Fruit fly (Drosophila melanogaster) whole organism, embryonic: ENCODE results near the gene sol.

Source experiments
- ATbp ChIP-seq: fragments of 200-800 bp; sonication (Bioruptor generic); optimal IDR thresholded peaks from 2 replicates; lab custom pipeline; 2017; ENCODE audit warnings: missing biosample characterization, mild to moderate bottlenecking, missing genetic modification characterization, missing genetic modification reagents
- BEAF-32 ChIP-seq: fragments of 200-800 bp; sonication (Bioruptor generic); optimal IDR thresholded peaks from 3 replicates; lab custom pipeline; 2017; ENCODE audit warnings: missing biosample characterization, missing genetic modification characterization, mild to moderate bottlenecking, moderate library complexity, missing genetic modification reagents
- Bgb ChIP-seq: fragments of 200-800 bp; sonication (Bioruptor generic); IDR thresholded peaks from 2 replicates; pipeline ENCODE4 v1.3.6; 2022; ENCODE audit warnings: missing biosample characterization, missing genetic modification characterization; ENCODE audit not compliant: partially characterized antibody
- C15 ChIP-seq: fragments of 200-800 bp; sonication (Bioruptor generic); IDR thresholded peaks from 3 replicates; pipeline ENCODE4 v1.3.6; 2022; ENCODE audit warnings: missing biosample characterization, missing genetic modification characterization
- CG10274 ChIP-seq: fragments of 200-800 bp; sonication (Bioruptor generic); optimal IDR thresholded peaks from 3 replicates; lab custom pipeline; 2017; ENCODE audit warnings: missing biosample characterization, mild to moderate bottlenecking, missing genetic modification characterization
- CG11247 ChIP-seq: fragments of 200-800 bp; sonication (Bioruptor generic); IDR thresholded peaks from 2 replicates; pipeline ENCODE4 v1.3.6; 2022; ENCODE audit warnings: missing biosample characterization, missing genetic modification characterization
- CG11696 ChIP-seq: fragments of 200-800 bp; sonication (Bioruptor generic); IDR thresholded peaks from 2 replicates; pipeline ENCODE4 v1.3.6; 2022; ENCODE audit warnings: missing biosample characterization, missing genetic modification characterization
- CG12236 ChIP-seq: fragments of 200-800 bp; sonication (Bioruptor generic); optimal IDR thresholded peaks from 2 replicates; lab custom pipeline; 2016; ENCODE audit warnings: missing biosample characterization, missing genetic modification characterization
- CG1832 ChIP-seq: fragments of 200-800 bp; sonication (Bioruptor generic); optimal IDR thresholded peaks from 2 replicates; lab custom pipeline; 2017; ENCODE audit warnings: missing biosample characterization, mild to moderate bottlenecking, missing genetic modification characterization, inconsistent platforms
- CG18764 ChIP-seq: fragments of 200-800 bp; sonication (Bioruptor generic); optimal IDR thresholded peaks from 3 replicates; lab custom pipeline; 2016; ENCODE audit warnings: missing biosample characterization, missing genetic modification characterization
- CG2120 ChIP-seq: fragments of 200-800 bp; sonication (Bioruptor generic); optimal IDR thresholded peaks from 3 replicates; lab custom pipeline; 2016; ENCODE audit warnings: missing biosample characterization, missing genetic modification characterization
- CG34224 ChIP-seq: fragments of 200-800 bp; sonication (Bioruptor generic); IDR thresholded peaks from 3 replicates; pipeline ENCODE4 v1.3.6; 2022; ENCODE audit warnings: missing biosample characterization, missing genetic modification characterization; ENCODE audit not compliant: partially characterized antibody
- CG3726 ChIP-seq: fragments of 200-800 bp; sonication (Bioruptor generic); IDR thresholded peaks from 3 replicates; pipeline ENCODE4, ENCODE4 v1.3.6; 2022; ENCODE audit warnings: missing biosample characterization, missing genetic modification characterization
- CG7745 ChIP-seq: fragments of 200-800 bp; sonication (Bioruptor generic); optimal IDR thresholded peaks from 2 replicates; lab custom pipeline; 2018; ENCODE audit warnings: missing biosample characterization, mild to moderate bottlenecking, missing genetic modification characterization, moderate library complexity
- CG7786 ChIP-seq: fragments of 200-800 bp; sonication (Bioruptor generic); optimal IDR thresholded peaks from 2 replicates; lab custom pipeline; 2016; ENCODE audit warnings: missing biosample characterization, missing genetic modification characterization
- CG8388 ChIP-seq: fragments of 200-800 bp; sonication (Bioruptor generic); optimal IDR thresholded peaks from 2 replicates; lab custom pipeline; 2019; ENCODE audit warnings: missing biosample characterization, mild to moderate bottlenecking, missing genetic modification characterization, moderate library complexity
- CG8765 ChIP-seq: fragments of 200-800 bp; sonication (Bioruptor generic); IDR thresholded peaks from 2 replicates; pipeline ENCODE4 v1.3.6; 2022; ENCODE audit warnings: missing biosample characterization, missing genetic modification characterization
- CG9609 ChIP-seq: fragments of 200-800 bp; sonication (Bioruptor generic); optimal IDR thresholded peaks from 3 replicates; lab custom pipeline; 2016; ENCODE audit warnings: missing biosample characterization, missing genetic modification characterization
- CrebB ChIP-seq: fragments of 200-800 bp; sonication (Bioruptor generic); optimal IDR thresholded peaks from 3 replicates; lab custom pipeline; 2018; ENCODE audit warnings: missing biosample characterization, mild to moderate bottlenecking, missing genetic modification characterization
- Deaf1 ChIP-seq: fragments of 200-800 bp; optimal IDR thresholded peaks from 3 replicates; lab custom pipeline; 2019; ENCODE audit warnings: missing biosample characterization, mild to moderate bottlenecking, missing genetic modification characterization, moderate library complexity
- Dip3 ChIP-seq: fragments of 200-800 bp; sonication (Bioruptor generic); optimal IDR thresholded peaks from 3 replicates; lab custom pipeline; 2016; ENCODE audit warnings: missing biosample characterization, missing genetic modification characterization
- Gsc ChIP-seq: fragments of 200-800 bp; sonication (Bioruptor generic); IDR thresholded peaks from 2 replicates; pipeline ENCODE4 v1.3.6; 2022; ENCODE audit warnings: missing biosample characterization, missing genetic modification characterization
- HLH3B ChIP-seq: fragments of 200-800 bp; sonication (Bioruptor generic); IDR thresholded peaks from 2 replicates; pipeline ENCODE4 v1.3.6; 2022; ENCODE audit warnings: missing biosample characterization, missing genetic modification characterization
- HLH4C ChIP-seq: fragments of 200-800 bp; sonication (Bioruptor generic); IDR thresholded peaks from 3 replicates; pipeline ENCODE4 v1.3.6; 2022; ENCODE audit warnings: missing biosample characterization, missing genetic modification characterization; ENCODE audit not compliant: partially characterized antibody
- HLH54F ChIP-seq: fragments of 200-800 bp; sonication (Bioruptor generic); optimal IDR thresholded peaks from 3 replicates; lab custom pipeline; 2016; ENCODE audit warnings: missing biosample characterization, missing genetic modification characterization
- Hey ChIP-seq: fragments of 200-800 bp; sonication (Bioruptor generic); optimal IDR thresholded peaks from 3 replicates; lab custom pipeline; 2018; ENCODE audit warnings: missing biosample characterization, mild to moderate bottlenecking, missing genetic modification characterization
- Mad ChIP-seq: fragments of 200-800 bp; sonication (Bioruptor generic); optimal IDR thresholded peaks from 2 replicates; lab custom pipeline; 2016; ENCODE audit warnings: missing biosample characterization, missing genetic modification characterization
- Nf-YA ChIP-seq: fragments of 200-800 bp; sonication (Bioruptor generic); IDR thresholded peaks from 2 replicates; pipeline ENCODE4 v1.3.6; 2022; ENCODE audit warnings: missing biosample characterization, missing genetic modification characterization
- Rfx ChIP-seq: fragments of 200-800 bp; sonication (Bioruptor generic); IDR thresholded peaks from 2 replicates; pipeline ENCODE4 v1.3.6; 2022; ENCODE audit warnings: missing biosample characterization, missing genetic modification characterization
- az2 ChIP-seq: fragments of 200-800 bp; sonication (Bioruptor generic); optimal IDR thresholded peaks from 3 replicates; lab custom pipeline; 2016; ENCODE audit warnings: missing biosample characterization, missing genetic modification characterization
- cato ChIP-seq: fragments of 200-800 bp; sonication (Bioruptor generic); optimal IDR thresholded peaks from 2 replicates; lab custom pipeline; 2016; ENCODE audit warnings: missing biosample characterization, missing genetic modification characterization, borderline replicate concordance
- chif ChIP-seq, 2 experiments: fragments of 200-800 bp; sonication (Bioruptor generic); optimal IDR thresholded peaks; 3 replicates each; lab custom pipeline; 2016; ENCODE audit warnings: missing biosample characterization in 2 of 2, missing genetic modification characterization in 2 of 2
- dati ChIP-seq: fragments of 200-800 bp; sonication (Bioruptor generic); IDR thresholded peaks from 2 replicates; pipeline ENCODE4 v1.3.6; 2022; ENCODE audit warnings: missing biosample characterization, missing genetic modification characterization
- dm ChIP-seq: fragments of 200-800 bp; sonication (Bioruptor generic); optimal IDR thresholded peaks from 3 replicates; lab custom pipeline; 2016; ENCODE audit warnings: missing biosample characterization, missing genetic modification characterization
- fd102C ChIP-seq: fragments of 200-800 bp; sonication (Bioruptor generic); optimal IDR thresholded peaks from 2 replicates; lab custom pipeline; 2018; ENCODE audit warnings: missing biosample characterization, mild to moderate bottlenecking, missing genetic modification characterization, moderate library complexity
- fru ChIP-seq: fragments of >200 bp; optimal IDR thresholded peaks from 2 replicates; lab custom pipeline; 2017
- ham ChIP-seq: fragments of 200-800 bp; sonication (Bioruptor generic); IDR thresholded peaks from 2 replicates; pipeline ENCODE4 v1.3.6; 2022; ENCODE audit warnings: missing biosample characterization, missing genetic modification characterization
- ind ChIP-seq: fragments of 200-800 bp; sonication (Bioruptor generic); optimal IDR thresholded peaks from 3 replicates; lab custom pipeline; 2016; ENCODE audit warnings: missing biosample characterization, missing genetic modification characterization
- lbe ChIP-seq: fragments of 200-800 bp; sonication (Bioruptor generic); optimal IDR thresholded peaks from 2 replicates; lab custom pipeline; 2016; ENCODE audit warnings: missing biosample characterization, mild to moderate bottlenecking, missing genetic modification characterization
- lov ChIP-seq, 2 experiments: fragments of 200-800 bp in 1 of 2; fragments of >200 bp in 1 of 2; sonication (Bioruptor generic) in 1 of 2; IDR thresholded peaks in 1 of 2; optimal IDR thresholded peaks in 1 of 2; 2 replicates in 1 of 2; 3 replicates in 1 of 2; pipeline versions ENCODE4 v1.3.6 to Lab custom; 2017 to 2022; ENCODE audit warnings: missing biosample characterization in 1 of 2, missing genetic modification characterization in 1 of 2
- maf-S ChIP-seq: fragments of 200-800 bp; sonication (Bioruptor generic); optimal IDR thresholded peaks from 2 replicates; lab custom pipeline; 2016; ENCODE audit warnings: missing biosample characterization, missing genetic modification characterization
- oc ChIP-seq: fragments of 200-800 bp; sonication (Bioruptor generic); optimal IDR thresholded peaks from 2 replicates; lab custom pipeline; 2018; ENCODE audit warnings: missing biosample characterization, mild to moderate bottlenecking, missing genetic modification characterization, moderate library complexity
- pzg ChIP-seq: fragments of 200-800 bp; sonication (Bioruptor generic); optimal IDR thresholded peaks from 3 replicates; lab custom pipeline; 2018; ENCODE audit warnings: missing biosample characterization, mild to moderate bottlenecking, missing genetic modification characterization, moderate library complexity
- rib ChIP-seq: fragments of 200-800 bp; sonication (Bioruptor generic); IDR thresholded peaks from 2 replicates; pipeline ENCODE4 v1.3.6; 2022; ENCODE audit warnings: missing biosample characterization, missing genetic modification characterization
- run ChIP-seq: fragments of 200-800 bp; sonication (Bioruptor generic); optimal IDR thresholded peaks from 3 replicates; lab custom pipeline; 2018; ENCODE audit warnings: missing biosample characterization, mild to moderate bottlenecking, missing genetic modification characterization
- so ChIP-seq: fragments of 200-800 bp; sonication (Bioruptor generic); IDR thresholded peaks from 3 replicates; pipeline ENCODE4 v1.3.6; 2022; ENCODE audit warnings: missing biosample characterization, missing genetic modification characterization
- ssp ChIP-seq: fragments of 200-800 bp; sonication (Bioruptor generic); IDR thresholded peaks from 2 replicates; pipeline ENCODE4 v1.3.6; 2022; ENCODE audit warnings: missing biosample characterization, missing genetic modification characterization
- tgo ChIP-seq: fragments of 200-800 bp; sonication (Bioruptor generic); IDR thresholded peaks from 3 replicates; pipeline ENCODE4 v1.3.6; 2022; ENCODE audit warnings: missing biosample characterization, missing genetic modification characterization
- unc-4 ChIP-seq: fragments of 200-800 bp; sonication (Bioruptor generic); IDR thresholded peaks from 2 replicates; pipeline ENCODE4 v1.3.6; 2022; ENCODE audit warnings: missing biosample characterization, missing genetic modification characterization; ENCODE audit not compliant: partially characterized antibody
- wek ChIP-seq: fragments of 200-800 bp; sonication (Bioruptor generic); optimal IDR thresholded peaks from 3 replicates; lab custom pipeline; 2018; ENCODE audit warnings: missing biosample characterization, mild to moderate bottlenecking, missing genetic modification characterization, moderate library complexity

Gene sol

DNA sequence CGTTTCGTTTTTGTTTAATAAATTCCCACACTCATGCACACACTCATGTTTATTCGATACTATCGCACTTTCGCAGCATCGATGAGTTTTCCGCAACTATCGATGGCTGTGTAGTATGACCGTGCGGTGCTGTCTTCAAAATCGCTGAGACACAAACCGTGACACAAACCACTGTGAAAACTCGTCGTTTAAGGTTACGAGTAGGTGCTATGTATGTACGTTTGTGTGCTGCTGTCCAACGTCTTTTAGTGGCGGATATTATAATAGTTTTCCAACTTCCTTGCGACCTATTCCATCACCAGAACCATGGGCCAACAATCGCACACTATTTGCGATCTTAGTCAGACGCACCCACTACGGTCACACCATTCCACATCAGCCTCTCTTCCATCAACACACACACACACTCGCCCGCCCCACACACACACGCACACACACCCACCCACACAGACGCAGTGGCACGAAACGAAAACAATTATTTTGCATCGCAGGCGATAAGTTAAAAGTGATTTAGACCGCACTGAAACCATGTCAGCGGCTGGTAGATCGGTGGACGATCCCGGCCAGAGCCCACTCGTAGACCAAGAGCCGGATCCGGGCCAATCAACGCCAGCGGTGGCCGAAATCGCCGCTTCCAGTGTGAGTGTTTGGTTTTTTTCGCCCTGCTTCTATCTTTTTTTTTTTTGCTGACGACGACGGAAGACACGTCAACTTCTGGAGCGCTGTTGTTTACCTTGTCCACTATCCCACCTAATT lies 26.0 kb upstream of the sol start, which contains the start of the genes Dd and CG1486 (continued):
- TF ChIP-seq CG3726 (no peak), CG12236 (GFP tag; lab: Kevin White, UChicago) (no peak), rib (GFP tag; lab: Robert Waterston, UW) (no peak), CrebB (tag; lab: Kevin White, UChicago) (no peak), unc-4 (GFP tag; lab: Robert Waterston, UW) (peak; percentile 83), Deaf1 (tag; lab: Kevin White, UChicago) (no peak), lov (optimal IDR thresholded peaks at IDR 0.05; lab: Kevin White, UChicago) (no peak), lov (GFP tag; IDR thresholded peaks at IDR 0.05; lab: Robert Waterston, UW) (no peak), fd102C (no peak), HLH54F (no peak), CG34224 (GFP tag; lab: Robert Waterston, UW) (peak; percentile 74), fru (lab: Kevin White, UChicago) (no peak), CG10274 (GFP tag; lab: Kevin White, UChicago) (no peak), CG2120 (peak; percentile 29), C15 (no peak), CG18764 (GFP tag; lab: Kevin White, UChicago) (no peak), Rfx (GFP tag; lab: Robert Waterston, UW) (no peak), Nf-YA (GFP tag; lab: Robert Waterston, UW) (no peak), CG11696 (no peak), ham (no peak), ind (GFP tag; lab: Kevin White, UChicago) (no peak), lbe (GFP tag; lab: Kevin White, UChicago) (no peak), run (tag; lab: Kevin White, UChicago) (no peak), CG7745 (no peak), Hey (tag; lab: Kevin White, UChicago) (no peak), wek (GFP tag; lab: Kevin White, UChicago) (no peak), oc (no peak), BEAF-32 (peak; percentile 98), HLH4C (GFP tag; lab: Robert Waterston, UW) (peak; percentile 90), Gsc (GFP tag; lab: Robert Waterston, UW) (no peak), CG1832 (GFP tag; lab: Kevin White, UChicago) (no peak), CG8765 (GFP tag; lab: Robert Waterston, UW) (no peak), ATbp (GFP tag; lab: Kevin White, UChicago) (no peak), maf-S (GFP tag; lab: Kevin White, UChicago) (no peak), cato (GFP tag; lab: Kevin White, UChicago) (no peak), CG11247 (GFP tag; lab: Robert Waterston, UW) (no peak), CG7786 (GFP tag; lab: Kevin White, UChicago) (no peak), CG9609 (GFP tag; lab: Kevin White, UChicago) (no peak), Bgb (peak; percentile 88), pzg (peak; percentile 93), Dip3 (GFP tag; lab: Kevin White, UChicago) (no peak), chif (GFP tag; optimal IDR thresholded peaks at IDR 0.05; lab: Kevin White, UChicago) (no peak), dm (GFP tag; lab: Kevin White, UChicago) (peak; percentile 53), ssp (GFP tag; lab: Robert Waterston, UW) (0 out of 2 replicates have a peak, but pooled peaks have one; percentile 35), Mad (GFP tag; lab: Kevin White, UChicago) (no peak), so (no peak), HLH3B (no peak), az2 (no peak), dati (GFP tag; lab: Robert Waterston, UW) (no peak), tgo (no peak), CG8388 (no peak)
